Worm (Caenorhabditis elegans) whole organism, late embryonic: ENCODE measurements around the gene Y57G11B.3.

Experiments used
- ama-1 ChIP-seq: fragments of 150-350 bp; optimal IDR thresholded peaks from 2 replicates; lab custom pipeline; 2014
- ceh-30 ChIP-seq: fragments of 150-350 bp; optimal IDR thresholded peaks from 2 replicates; lab custom pipeline; 2014; ENCODE audit warnings: missing biosample characterization, missing genetic modification characterization
- eyg-1 ChIP-seq: sonication (generic microtip); optimal IDR thresholded peaks from 2 replicates; lab custom pipeline; 2016; ENCODE audit warnings: missing genotype, missing genetic modification characterization, missing compliant biosample characterization
- fax-1 ChIP-seq: sonication (generic microtip); optimal IDR thresholded peaks from 2 replicates; lab custom pipeline; 2016; ENCODE audit warnings: missing genotype, missing genetic modification characterization, missing compliant biosample characterization
- nhr-11 ChIP-seq: fragments of 150-350 bp; optimal IDR thresholded peaks from 2 replicates; lab custom pipeline; 2014; ENCODE audit warnings: missing biosample characterization, missing genetic modification characterization
- pqm-1 ChIP-seq: sonication (generic microtip); optimal IDR thresholded peaks from 2 replicates; lab custom pipeline; 2016; ENCODE audit warnings: missing genetic modification characterization, missing compliant biosample characterization
- sox-4 ChIP-seq: sonication (generic microtip); optimal IDR thresholded peaks from 2 replicates; lab custom pipeline; 2017; ENCODE audit warnings: mild to moderate bottlenecking, missing genetic modification characterization, inconsistent platforms, missing compliant biosample characterization

ce11 chrIV:14617985-14618384, 43.8 kb upstream of the Y57G11B.3 start:
- TF ChIP-seq pqm-1 = no peak
- TF ChIP-seq nhr-11 = no peak
- TF ChIP-seq sox-4 (tag; lab: Kevin White, UChicago) = no peak
- no peak for TF ChIP-seq ama-1 (lab: Kevin White, UChicago)
- TF ChIP-seq eyg-1 (tag; lab: Kevin White, UChicago) = no peak
- no peak for TF ChIP-seq ceh-30 (tag; lab: Kevin White, UChicago)
- no peak for TF ChIP-seq fax-1 (tag; lab: Kevin White, UChicago)
